ENCODE assay signal across 1 fruit fly cellular context in the genomic region with DNA sequence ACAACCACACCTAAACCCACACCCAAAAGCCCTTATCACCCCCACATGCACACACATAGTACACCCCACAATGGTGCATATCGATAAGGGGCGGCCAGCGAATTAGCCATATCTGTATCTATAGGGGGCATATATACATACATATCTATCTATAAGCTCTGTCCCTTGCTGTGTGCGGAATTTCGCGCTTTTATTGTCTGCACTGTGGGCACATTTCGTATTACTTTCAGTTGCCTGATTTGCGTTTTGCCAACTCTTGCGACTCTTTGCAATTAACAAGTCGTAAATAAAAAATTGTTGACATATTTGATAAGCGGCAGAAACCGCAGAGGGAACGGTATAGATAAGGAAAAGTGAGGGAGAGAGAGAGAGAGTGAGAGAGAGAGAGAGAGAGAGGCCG.
A peak's percentile ranks its signal among the peaks of the same experiment; 100 is the strongest.
TF ChIP-seq lines count a peak whose summit lies in the region.

No protein-coding gene starts in this region.

TF ChIP-seq in whole organism, embryonic, 481 proteins besides CTCF, POLR2A, EP300 and RAD21 (continued from another document):
- TF ChIP-seq exex (tag; optimal IDR thresholded peaks at IDR 0.05; lab: Kevin White, UChicago) (peak; percentile 76), gsb (GFP tag; IDR thresholded peaks at IDR 0.05; lab: Robert Waterston, UW) (no peak), chinmo (GFP tag; IDR thresholded peaks at IDR 0.05; lab: Robert Waterston, UW; ENCODE audit: partially characterized antibody) (0 out of 4 replicates have a peak, but pooled peaks have one; percentile 69), lbe (GFP tag; optimal IDR thresholded peaks at IDR 0.05; lab: Kevin White, UChicago) (peak; percentile 17), CG3281 (GFP tag; optimal IDR thresholded peaks at IDR 0.05; lab: Kevin White, UChicago) (peak; percentile 5), GATAe (GFP tag; conservative IDR thresholded peaks at IDR 0.05; lab: Robert Waterston, UW) (peak; percentile 61; the same call in 1 of the 2 replicates), grn (GFP tag; optimal IDR thresholded peaks at IDR 0.05; lab: Kevin White, UChicago) (peak; percentile 19), cg (GFP tag; optimal IDR thresholded peaks at IDR 0.05; lab: Kevin White, UChicago) (peak; percentile 30), CG5953 (GFP tag; IDR thresholded peaks at IDR 0.05; lab: Robert Waterston, UW) (no peak), sens (GFP tag; lab: Kevin White, UChicago) (peak; percentile 6)
